Fruit fly (Drosophila melanogaster) whole organism, embryonic: ENCODE results near the gene CG43850.

ENCODE experiments used
- Ada2b ChIP-seq: fragments of 200-800 bp; sonication (Bioruptor generic); IDR thresholded peaks from 2 replicates; pipeline ENCODE4 v1.3.6; 2022; ENCODE audit warnings: missing biosample characterization, missing genetic modification characterization
- Asciz ChIP-seq: fragments of 200-800 bp; sonication (Bioruptor generic); optimal IDR thresholded peaks from 2 replicates; lab custom pipeline; 2017; ENCODE audit warnings: missing biosample characterization, mild to moderate bottlenecking, missing genetic modification characterization, missing genetic modification reagents
- BEAF-32 ChIP-seq: fragments of 200-800 bp; sonication (Bioruptor generic); optimal IDR thresholded peaks from 3 replicates; lab custom pipeline; 2017; ENCODE audit warnings: missing biosample characterization, missing genetic modification characterization, mild to moderate bottlenecking, moderate library complexity, missing genetic modification reagents
- CG10543 ChIP-seq: fragments of 200-800 bp; sonication (Bioruptor generic); optimal IDR thresholded peaks from 3 replicates; lab custom pipeline; 2017; ENCODE audit warnings: missing biosample characterization, mild to moderate bottlenecking, missing genetic modification characterization, moderate library complexity
- CG17612 ChIP-seq: fragments of 200-800 bp; sonication (Bioruptor generic); IDR thresholded peaks from 2 replicates; pipeline ENCODE4 v1.3.6; 2022; ENCODE audit warnings: missing biosample characterization, missing genetic modification characterization
- CG18619 ChIP-seq: fragments of 200-800 bp; sonication (Bioruptor generic); optimal IDR thresholded peaks from 3 replicates; lab custom pipeline; 2017; ENCODE audit warnings: missing biosample characterization, mild to moderate bottlenecking, missing genetic modification characterization
- CG30403 ChIP-seq: fragments of 200-800 bp; sonication (Bioruptor generic); optimal IDR thresholded peaks from 3 replicates; lab custom pipeline; 2016; ENCODE audit warnings: missing biosample characterization, missing genetic modification characterization
- CG31441 ChIP-seq: fragments of 200-800 bp; sonication (Bioruptor generic); IDR thresholded peaks from 2 replicates; pipeline ENCODE4 v1.3.6; 2022; ENCODE audit warnings: missing biosample characterization, missing genetic modification characterization
- CG4617 ChIP-seq: fragments of 200-800 bp; sonication (Bioruptor generic); optimal IDR thresholded peaks from 3 replicates; lab custom pipeline; 2016; ENCODE audit warnings: missing biosample characterization, missing genetic modification characterization, borderline replicate concordance
- CG4820 ChIP-seq: fragments of 200-800 bp; sonication (Bioruptor generic); optimal IDR thresholded peaks from 3 replicates; lab custom pipeline; 2016; ENCODE audit warnings: missing biosample characterization, missing genetic modification characterization
- CG4854 ChIP-seq: fragments of 200-800 bp; sonication (Bioruptor generic); optimal IDR thresholded peaks from 2 replicates; lab custom pipeline; 2016; ENCODE audit warnings: missing biosample characterization, missing genetic modification characterization, inconsistent platforms
- CG6175 ChIP-seq: fragments of 200-800 bp; sonication (Bioruptor generic); IDR thresholded peaks from 3 replicates; pipeline ENCODE4 v1.3.6; 2022; ENCODE audit warnings: missing biosample characterization, missing genetic modification characterization
- CG6791 ChIP-seq: fragments of 200-800 bp; sonication (Bioruptor generic); IDR thresholded peaks from 3 replicates; pipeline ENCODE4 v1.3.6; 2022; ENCODE audit warnings: missing biosample characterization, missing genetic modification characterization; ENCODE audit not compliant: partially characterized antibody
- CG7357 ChIP-seq: fragments of 200-800 bp; sonication (Bioruptor generic); IDR thresholded peaks from 3 replicates; pipeline ENCODE4 v1.3.6; 2022; ENCODE audit warnings: missing biosample characterization, missing genetic modification characterization
- D19A ChIP-seq: fragments of 200-800 bp; optimal IDR thresholded peaks from 3 replicates; lab custom pipeline; 2019; ENCODE audit warnings: missing biosample characterization, mild to moderate bottlenecking, missing genetic modification characterization, moderate library complexity
- Dek ChIP-seq: fragments of 200-800 bp; sonication (Bioruptor generic); optimal IDR thresholded peaks from 3 replicates; lab custom pipeline; 2019; ENCODE audit warnings: missing biosample characterization, mild to moderate bottlenecking, missing genetic modification characterization, moderate library complexity
- Dip3 ChIP-seq: fragments of 200-800 bp; sonication (Bioruptor generic); optimal IDR thresholded peaks from 3 replicates; lab custom pipeline; 2016; ENCODE audit warnings: missing biosample characterization, missing genetic modification characterization
- Doc2 ChIP-seq: fragments of 200-800 bp; sonication (Bioruptor generic); IDR thresholded peaks from 2 replicates; pipeline ENCODE4 v1.3.6; 2022; ENCODE audit warnings: missing biosample characterization, missing genetic modification characterization
- E2f2 ChIP-seq: fragments of 200-800 bp; sonication (Bioruptor generic); IDR thresholded peaks from 2 replicates; pipeline ENCODE4 v1.3.6; 2022; ENCODE audit warnings: missing biosample characterization, missing genetic modification characterization
- Hsf ChIP-seq: fragments of 200-800 bp; sonication (Bioruptor generic); optimal IDR thresholded peaks from 3 replicates; lab custom pipeline; 2016; ENCODE audit warnings: missing biosample characterization, missing genetic modification characterization
- Meics ChIP-seq: fragments of 200-800 bp; sonication (Bioruptor generic); optimal IDR thresholded peaks from 2 replicates; lab custom pipeline; 2017; ENCODE audit warnings: missing biosample characterization, mild to moderate bottlenecking, missing genetic modification characterization
- Myb ChIP-seq: fragments of 200-800 bp; sonication (Bioruptor generic); optimal IDR thresholded peaks from 2 replicates; lab custom pipeline; 2016; ENCODE audit warnings: missing biosample characterization, missing genetic modification characterization
- NFAT ChIP-seq: fragments of 200-800 bp; sonication (Bioruptor generic); IDR thresholded peaks from 2 replicates; pipeline ENCODE4 v1.3.6; 2022; ENCODE audit warnings: missing biosample characterization, missing genetic modification characterization
- Nf-YA ChIP-seq: fragments of 200-800 bp; sonication (Bioruptor generic); IDR thresholded peaks from 2 replicates; pipeline ENCODE4 v1.3.6; 2022; ENCODE audit warnings: missing biosample characterization, missing genetic modification characterization
- Nf-YB ChIP-seq: fragments of 200-800 bp; sonication (Bioruptor generic); optimal IDR thresholded peaks from 3 replicates; lab custom pipeline; 2019; ENCODE audit warnings: missing biosample characterization, mild to moderate bottlenecking, missing genetic modification characterization, moderate library complexity
- Oli ChIP-seq: fragments of 200-800 bp; sonication (Bioruptor generic); optimal IDR thresholded peaks from 2 replicates; lab custom pipeline; 2018; ENCODE audit warnings: missing biosample characterization, mild to moderate bottlenecking, missing genetic modification characterization, moderate library complexity
- Ptx1 ChIP-seq: fragments of 200-800 bp; sonication (Bioruptor generic); IDR thresholded peaks from 2 replicates; pipeline ENCODE4 v1.3.6; 2022; ENCODE audit warnings: missing biosample characterization, missing genetic modification characterization
- Rfx ChIP-seq: fragments of 200-800 bp; sonication (Bioruptor generic); IDR thresholded peaks from 2 replicates; pipeline ENCODE4 v1.3.6; 2022; ENCODE audit warnings: missing biosample characterization, missing genetic modification characterization
- Sry-β ChIP-seq: fragments of 200-800 bp; sonication (Bioruptor generic); optimal IDR thresholded peaks from 2 replicates; lab custom pipeline; 2018; ENCODE audit warnings: missing biosample characterization, mild to moderate bottlenecking, missing genetic modification characterization, moderate library complexity
- Ssrp ChIP-seq: fragments of 200-800 bp; sonication (Bioruptor generic); optimal IDR thresholded peaks from 2 replicates; lab custom pipeline; 2018; ENCODE audit warnings: missing biosample characterization, mild to moderate bottlenecking, missing genetic modification characterization, moderate library complexity
- amos ChIP-seq: fragments of 200-800 bp; sonication (Bioruptor generic); IDR thresholded peaks from 2 replicates; pipeline ENCODE4 v1.3.6; 2022; ENCODE audit warnings: missing biosample characterization, missing genetic modification characterization; ENCODE audit not compliant: partially characterized antibody
- cad ChIP-seq: fragments of >200 bp; optimal IDR thresholded peaks from 2 replicates; lab custom pipeline; 2017; ENCODE audit warnings: missing biosample characterization, missing genetic modification characterization
- ci ChIP-seq: fragments of 200-800 bp; sonication (Bioruptor generic); IDR thresholded peaks from 3 replicates; pipeline ENCODE4 v1.3.6; 2022; ENCODE audit warnings: missing biosample characterization, missing genetic modification characterization
- crc ChIP-seq: fragments of 200-800 bp; sonication (Bioruptor generic); optimal IDR thresholded peaks from 2 replicates; lab custom pipeline; 2016; ENCODE audit warnings: missing biosample characterization, missing genetic modification characterization
- cwo ChIP-seq: fragments of 200-800 bp; sonication (Bioruptor generic); optimal IDR thresholded peaks from 3 replicates; lab custom pipeline; 2017; ENCODE audit warnings: missing biosample characterization, missing genetic modification characterization, mild to moderate bottlenecking, moderate library complexity, missing genetic modification reagents
- dpn ChIP-seq, 2 experiments: fragments of 200-800 bp; sonication (Bioruptor generic); optimal IDR thresholded peaks; 3 replicates each; lab custom pipeline; 2016; ENCODE audit warnings: missing biosample characterization in 2 of 2, missing genetic modification characterization in 2 of 2
- emc ChIP-seq: fragments of 200-800 bp; sonication (Bioruptor generic); optimal IDR thresholded peaks from 2 replicates; lab custom pipeline; 2016; ENCODE audit warnings: missing biosample characterization, missing genetic modification characterization
- en ChIP-seq: fragments of 200-800 bp; sonication (Bioruptor generic); optimal IDR thresholded peaks from 2 replicates; lab custom pipeline; 2016; ENCODE audit warnings: missing biosample characterization, missing genetic modification characterization
- grn ChIP-seq: fragments of 200-800 bp; sonication (Bioruptor generic); optimal IDR thresholded peaks from 3 replicates; lab custom pipeline; 2017; ENCODE audit warnings: missing biosample characterization, missing genetic modification characterization
- gsb ChIP-seq: fragments of 200-800 bp; sonication (Bioruptor generic); IDR thresholded peaks from 2 replicates; pipeline ENCODE4 v1.3.6; 2022; ENCODE audit warnings: missing biosample characterization, missing genetic modification characterization
- gsb-n ChIP-seq: fragments of 200-800 bp; sonication (Bioruptor generic); optimal IDR thresholded peaks from 3 replicates; lab custom pipeline; 2018; ENCODE audit warnings: missing biosample characterization, mild to moderate bottlenecking, missing genetic modification characterization
- lola ChIP-seq, 3 experiments: fragments of >200 bp in 2 of 3; fragments of 200-800 bp in 1 of 3; sonication (Bioruptor generic) in 1 of 3; optimal IDR thresholded peaks; 2 replicates each; lab custom pipeline; 2017 to 2019; ENCODE audit warnings: missing biosample characterization in 3 of 3, missing genetic modification characterization in 3 of 3, mild to moderate bottlenecking in 1 of 3, moderate library complexity in 1 of 3
- peb ChIP-seq: fragments of 200-800 bp; sonication (Bioruptor generic); IDR thresholded peaks from 2 replicates; pipeline ENCODE4 v1.3.6; 2022; ENCODE audit warnings: missing biosample characterization, missing genetic modification characterization
- pros ChIP-seq: fragments of 200-800 bp; sonication (Bioruptor generic); optimal IDR thresholded peaks from 3 replicates; lab custom pipeline; 2019; ENCODE audit warnings: missing biosample characterization, mild to moderate bottlenecking, missing genetic modification characterization, moderate library complexity
- ranshi ChIP-seq: fragments of 200-800 bp; sonication (Bioruptor generic); IDR thresholded peaks from 2 replicates; pipeline ENCODE4 v1.3.6; 2022; ENCODE audit warnings: missing biosample characterization, missing genetic modification characterization
- scrt ChIP-seq: fragments of 200-800 bp; sonication (Bioruptor generic); optimal IDR thresholded peaks from 2 replicates; lab custom pipeline; 2018; ENCODE audit warnings: missing biosample characterization, mild to moderate bottlenecking, missing genetic modification characterization, moderate library complexity
- slp2 ChIP-seq: fragments of 200-800 bp; sonication (Bioruptor generic); optimal IDR thresholded peaks from 2 replicates; lab custom pipeline; 2016; ENCODE audit warnings: missing biosample characterization, missing genetic modification characterization
- tgo ChIP-seq: fragments of 200-800 bp; sonication (Bioruptor generic); IDR thresholded peaks from 3 replicates; pipeline ENCODE4 v1.3.6; 2022; ENCODE audit warnings: missing biosample characterization, missing genetic modification characterization
- toy ChIP-seq: fragments of 200-800 bp; sonication (Bioruptor generic); IDR thresholded peaks from 2 replicates; pipeline ENCODE4 v1.3.6; 2022; ENCODE audit warnings: missing biosample characterization, missing genetic modification characterization
- zfh1 ChIP-seq: fragments of 200-800 bp; sonication (Bioruptor generic); IDR thresholded peaks from 3 replicates; pipeline ENCODE4 v1.3.6; 2022; ENCODE audit warnings: missing biosample characterization, missing genetic modification characterization
- zfh2 ChIP-seq: fragments of 200-800 bp; sonication (Bioruptor generic); optimal IDR thresholded peaks from 2 replicates; lab custom pipeline; 2016; ENCODE audit warnings: missing biosample characterization, missing genetic modification characterization

The CG43850 gene

dm6 chr2L:13378488-13378964 is 36.7 kb upstream of the CG43850 start, which contains the start of the genes CG9302 and beta'COP (continued):
- TF ChIP-seq Dek (tag; lab: Kevin White, UChicago) (no peak), gsb (GFP tag; lab: Robert Waterston, UW) (no peak), Hsf (GFP tag; lab: Kevin White, UChicago) (peak; percentile 61), E2f2 (GFP tag; lab: Robert Waterston, UW) (0 out of 2 replicates have a peak, but pooled peaks have one; percentile 22), zfh2 (peak; percentile 64), CG10543 (GFP tag; lab: Kevin White, UChicago) (peak; percentile 84), Nf-YA (GFP tag; lab: Robert Waterston, UW) (no peak), Oli (tag; lab: Kevin White, UChicago) (peak; percentile 59), pros (GFP tag; lab: Kevin White, UChicago) (no peak), Asciz (GFP tag; lab: Kevin White, UChicago) (no peak), Meics (GFP tag; lab: Kevin White, UChicago) (peak; percentile 71), toy (GFP tag; lab: Robert Waterston, UW) (no peak), ranshi (GFP tag; lab: Robert Waterston, UW) (0 out of 2 replicates have a peak, but pooled peaks have one; percentile 35), amos (GFP tag; lab: Robert Waterston, UW) (peak; percentile 63), Rfx (GFP tag; lab: Robert Waterston, UW) (peak; percentile 76), Dip3 (peak; percentile 37), Doc2 (GFP tag; lab: Robert Waterston, UW) (no peak), NFAT (GFP tag; lab: Robert Waterston, UW) (no peak), CG4617 (GFP tag; lab: Kevin White, UChicago) (peak; percentile 50), cwo (no peak), BEAF-32 (GFP tag; lab: Kevin White, UChicago) (peak; percentile 85), CG4820 (peak; percentile 46), tgo (GFP tag; lab: Robert Waterston, UW) (peak; percentile 54; the same call in 1 of the 3 replicates), CG6175 (GFP tag; lab: Robert Waterston, UW) (no peak), gsb-n (no peak), dpn (GFP tag; optimal IDR thresholded peaks at IDR 0.05; lab: Kevin White, UChicago) (peak; percentile 31 to 63), zfh1 (GFP tag; lab: Robert Waterston, UW) (peak; percentile 60; the same call in 1 of the 3 replicates), ci (GFP tag; lab: Robert Waterston, UW) (no peak), Ada2b (GFP tag; lab: Robert Waterston, UW) (no peak), slp2 (GFP tag; lab: Kevin White, UChicago) (peak; percentile 21), lola (GFP tag; optimal IDR thresholded peaks at IDR 0.05; lab: Kevin White, UChicago) (peak in 1 of 3 experiments; percentile 75), Nf-YB (GFP tag; lab: Kevin White, UChicago) (no peak), Ssrp (tag; lab: Kevin White, UChicago) (peak; percentile 58), Sry-β (GFP tag; lab: Kevin White, UChicago) (peak; percentile 98), scrt (peak; percentile 67), CG31441 (GFP tag; lab: Robert Waterston, UW) (peak; percentile 77), CG6791 (GFP tag; lab: Robert Waterston, UW) (peak; percentile 58; the same call in 1 of the 3 replicates), Ptx1 (GFP tag; lab: Robert Waterston, UW) (peak; percentile 70), CG18619 (GFP tag; lab: Kevin White, UChicago) (peak; percentile 68), CG4854 (GFP tag; lab: Kevin White, UChicago) (peak; percentile 31), Myb (GFP tag; lab: Kevin White, UChicago) (no peak), en (GFP tag; lab: Kevin White, UChicago) (no peak), peb (0 out of 2 replicates have a peak, but pooled peaks have one; percentile 25), CG7357 (GFP tag; lab: Robert Waterston, UW) (peak; percentile 56; the same call in 1 of the 3 replicates), crc (no peak), CG17612 (no peak), CG30403 (GFP tag; lab: Kevin White, UChicago) (peak; percentile 83), emc (GFP tag; lab: Kevin White, UChicago) (no peak), D19A (tag; lab: Kevin White, UChicago) (no peak), cad (GFP tag; lab: Kevin White, UChicago) (no peak), grn (GFP tag; lab: Kevin White, UChicago) (no peak)
